Worm (Caenorhabditis elegans) whole organism, L4 larva: Measurements from ENCODE around the gene D1025.10.

Experiments
- F44E2.7 ChIP-seq: fragments of 200-800 bp; sonication (Bioruptor generic); IDR thresholded peaks from 2 replicates; pipeline ENCODE4 v2.1.2; 2022; ENCODE audit warnings: missing genetic modification characterization, missing compliant biosample characterization
- T26A8.4 ChIP-seq: fragments of 200-800 bp; sonication (Bioruptor generic); IDR thresholded peaks from 2 replicates; pipeline ENCODE4 v1.3.6; 2022; ENCODE audit warnings: missing genetic modification characterization, missing compliant biosample characterization
- ZK337.2 ChIP-seq: fragments of 200-800 bp; sonication (Bioruptor generic); IDR thresholded peaks from 2 replicates; pipeline ENCODE4 v1.3.6; 2022; ENCODE audit warnings: missing genetic modification reagents, missing genetic modification characterization, missing compliant biosample characterization
- ama-1 ChIP-seq: fragments of 150-350 bp; optimal IDR thresholded peaks from 2 replicates; lab custom pipeline; 2014; ENCODE audit warnings: inconsistent platforms, mixed read lengths
- ces-1 ChIP-seq: fragments of 150-350 bp; sonication (generic microtip); optimal IDR thresholded peaks from 4 replicates; lab custom pipeline; 2014; ENCODE audit warnings: missing biosample characterization, missing genetic modification reagents, missing genetic modification characterization
- egl-43 ChIP-seq: fragments of 200-800 bp; sonication (Bioruptor generic); IDR thresholded peaks from 2 replicates; pipeline ENCODE4 v1.3.6; 2022; ENCODE audit warnings: missing genetic modification reagents, missing genetic modification characterization, missing compliant biosample characterization
- lin-1 ChIP-seq: fragments of 200-800 bp; sonication (Bioruptor generic); IDR thresholded peaks from 2 replicates; pipeline ENCODE4 v1.3.6; 2022; ENCODE audit warnings: missing genetic modification reagents, missing genetic modification characterization, missing compliant biosample characterization
- lin-38 ChIP-seq: fragments of 200-800 bp; sonication (Bioruptor generic); IDR thresholded peaks from 2 replicates; pipeline ENCODE4 v1.3.6; 2022; ENCODE audit warnings: missing genetic modification reagents, missing genetic modification characterization, missing compliant biosample characterization
- lsy-2 ChIP-seq, 2 experiments: fragments of 150-350 bp in 1 of 2; sonication (generic microtip) in 1 of 2; optimal IDR thresholded peaks; 2 replicates each; lab custom pipeline; 2014 to 2017; ENCODE audit warnings: missing biosample characterization in 2 of 2, missing genetic modification characterization in 2 of 2
- pqm-1 ChIP-seq: sonication (generic microtip); optimal IDR thresholded peaks from 2 replicates; lab custom pipeline; 2017; ENCODE audit warnings: missing biosample characterization, missing genetic modification characterization
- sdz-12 ChIP-seq: fragments of 200-800 bp; sonication (Bioruptor generic); optimal IDR thresholded peaks from 2 replicates; lab custom pipeline; 2018; ENCODE audit warnings: mild to moderate bottlenecking, missing genetic modification characterization, missing compliant biosample characterization
- ztf-11 ChIP-seq: fragments of 150-350 bp; optimal IDR thresholded peaks from 2 replicates; lab custom pipeline; 2014; ENCODE audit warnings: missing biosample characterization, missing genetic modification characterization

D1025.10 gene

ce11 chrX:14568258-14568763 lies 51.7 kb downstream of the D1025.10 start (continued):
- no peak for TF ChIP-seq lin-1 (GFP tag; lab: Robert Waterston, UW)
- TF ChIP-seq ZK337.2 (GFP tag; lab: Robert Waterston, UW) = no peak
- no peak for TF ChIP-seq ces-1
- TF ChIP-seq lin-38 (GFP tag; lab: Robert Waterston, UW) = no peak
- TF ChIP-seq lsy-2 (tag; optimal IDR thresholded peaks at IDR 0.05; lab: Kevin White, UChicago) = no peak
- no peak for TF ChIP-seq egl-43
- no peak for TF ChIP-seq F44E2.7 (GFP tag; lab: Robert Waterston, UW)
- no peak for TF ChIP-seq pqm-1
- TF ChIP-seq sdz-12 = no peak
- TF ChIP-seq T26A8.4 (GFP tag; lab: Robert Waterston, UW) = no peak
- no peak for TF ChIP-seq ztf-11 (tag; lab: Kevin White, UChicago)
- TF ChIP-seq ama-1 = no peak
